Worm (Caenorhabditis elegans) whole organism, dauer: Measurements from ENCODE around the gene C23G10.1.

Source experiments
- unc-62 ChIP-seq: sonication (generic microtip); optimal IDR thresholded peaks from 2 replicates; lab custom pipeline; 2017; ENCODE audit warnings: missing biosample characterization, missing genetic modification reagents, missing genetic modification characterization

The C23G10.1 gene

DNA sequence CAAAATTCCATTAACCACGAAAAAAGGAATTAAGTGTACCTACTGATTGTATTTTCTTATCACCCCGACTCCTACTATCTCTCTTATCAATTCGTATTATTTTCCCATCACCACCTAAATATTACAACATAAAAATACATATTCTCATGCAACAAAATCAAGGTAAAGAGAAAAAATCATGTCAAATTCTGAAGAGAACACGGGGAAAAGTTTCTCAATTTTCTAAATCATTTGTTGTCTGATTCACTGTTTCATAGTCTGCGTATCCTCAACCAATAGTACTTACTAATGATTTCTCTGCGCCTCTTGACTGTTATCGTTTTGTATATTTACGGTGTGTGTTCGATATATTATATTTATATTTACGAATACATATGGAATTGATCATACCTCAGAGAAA lies 22.8 kb downstream of the C23G10.1 start:
- TF ChIP-seq unc-62 (GFP tag; lab: Kevin White, UChicago): no peak

DNA sequence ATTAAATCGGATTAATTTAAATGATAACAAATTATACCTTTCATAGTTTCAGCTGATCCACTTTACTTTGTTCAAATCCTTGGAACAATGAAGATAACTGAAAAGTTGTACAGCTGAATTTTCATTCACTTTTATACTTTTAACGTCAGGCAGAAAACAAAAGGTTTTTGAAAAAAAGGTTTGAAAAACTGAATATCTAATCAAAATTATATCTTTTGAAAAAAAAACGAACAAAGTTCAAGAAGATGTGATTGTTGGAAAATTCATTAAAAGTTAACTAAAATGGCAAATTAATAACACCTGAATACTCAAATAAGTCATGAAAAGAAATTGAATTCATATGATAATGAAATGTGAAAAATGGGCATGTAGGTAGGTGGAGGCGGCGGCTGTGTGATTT lies 27.6 kb downstream of the C23G10.1 start, which contains the start of gene T12A2.21:
Gene T12A2.21 (minus strand): TSS at position 101 of the 400 bp plus-strand sequence.
- TF ChIP-seq unc-62 (GFP tag; lab: Kevin White, UChicago): no peak

DNA sequence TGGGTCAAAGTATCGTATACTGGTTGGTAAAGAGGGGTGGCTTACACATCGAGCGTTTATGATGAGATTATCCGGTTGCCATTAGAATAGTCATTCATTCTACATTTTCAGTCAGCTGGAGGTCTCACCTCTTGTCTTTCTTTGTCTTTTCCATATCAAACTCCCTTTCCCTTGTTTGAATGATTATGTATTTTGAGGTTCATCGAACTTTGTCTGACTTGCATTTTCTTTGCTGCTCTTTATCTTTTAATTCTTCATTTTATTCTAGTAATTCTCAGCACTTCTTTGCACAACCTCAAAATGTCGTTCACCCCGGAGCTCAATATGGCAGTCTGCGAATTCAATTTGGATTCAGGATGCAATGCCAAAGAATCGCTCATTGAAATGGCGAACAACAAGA lies 31.4 kb downstream of the C23G10.1 start, which contains the start of gene T12A2.3:
Gene T12A2.3 (plus strand): TSS at position 301 of the 400 bp plus-strand sequence.
- TF ChIP-seq unc-62 (GFP tag; lab: Kevin White, UChicago): no peak

DNA sequence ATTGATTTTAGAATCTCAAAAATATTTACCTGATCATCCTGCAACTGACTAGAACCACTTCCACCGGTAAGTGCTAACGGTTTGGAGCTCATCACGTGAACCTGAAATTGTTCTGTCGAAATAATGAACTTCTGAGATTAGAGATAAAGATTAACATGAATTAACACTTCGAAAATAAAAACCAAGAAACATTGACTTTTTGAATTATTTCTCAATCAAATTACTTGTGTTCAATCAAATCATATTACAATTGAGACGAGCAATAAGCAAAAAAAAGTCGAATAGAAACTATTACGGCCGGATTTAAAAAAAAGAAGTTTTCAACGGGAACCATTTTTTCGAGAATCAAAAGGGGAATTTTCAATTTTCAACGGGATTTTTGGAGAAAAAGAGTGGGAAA lies 36.6 kb downstream of the C23G10.1 start, which contains the start of gene bcas-2:
Gene bcas-2 (minus strand): TSS at position 101 of the 400 bp plus-strand sequence.
- no peak for TF ChIP-seq unc-62 (GFP tag; lab: Kevin White, UChicago)

DNA sequence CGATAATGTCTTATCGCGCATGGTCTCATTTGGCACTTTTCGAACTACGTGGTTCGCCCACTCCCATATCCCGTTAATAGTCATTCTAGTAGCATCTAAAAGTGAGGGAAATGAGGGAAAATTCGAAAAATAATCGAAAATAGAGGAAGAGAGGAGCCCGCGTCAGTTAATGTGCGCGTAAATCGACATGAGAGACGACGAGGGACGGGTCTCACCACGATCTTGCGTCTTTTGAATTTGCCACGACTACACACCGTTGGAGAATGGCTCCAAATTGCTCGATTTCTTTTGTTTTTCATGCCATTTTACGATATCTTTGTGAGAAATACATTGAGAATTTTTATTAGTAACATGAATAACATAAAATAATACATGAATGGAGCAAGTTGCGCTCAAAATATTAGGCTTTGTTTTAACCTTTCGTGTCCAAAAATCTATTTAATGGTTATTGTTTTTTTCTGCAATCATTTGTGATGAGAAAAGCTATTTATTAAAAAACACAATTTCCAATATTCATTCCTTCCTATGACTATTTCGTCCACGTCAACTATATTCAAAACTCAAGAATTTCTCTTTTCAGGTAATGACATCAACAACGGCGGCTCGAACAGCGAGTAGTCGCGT lies 39.1 kb downstream of the C23G10.1 start, which contains the start of the genes gen-1 and stt-3:
Gene gen-1 (minus strand): TSS at position 95 of the 624 bp plus-strand sequence.
Gene stt-3 (plus strand): TSS at position 574 of the 624 bp plus-strand sequence.
- no peak for TF ChIP-seq unc-62 (GFP tag; lab: Kevin White, UChicago)

DNA sequence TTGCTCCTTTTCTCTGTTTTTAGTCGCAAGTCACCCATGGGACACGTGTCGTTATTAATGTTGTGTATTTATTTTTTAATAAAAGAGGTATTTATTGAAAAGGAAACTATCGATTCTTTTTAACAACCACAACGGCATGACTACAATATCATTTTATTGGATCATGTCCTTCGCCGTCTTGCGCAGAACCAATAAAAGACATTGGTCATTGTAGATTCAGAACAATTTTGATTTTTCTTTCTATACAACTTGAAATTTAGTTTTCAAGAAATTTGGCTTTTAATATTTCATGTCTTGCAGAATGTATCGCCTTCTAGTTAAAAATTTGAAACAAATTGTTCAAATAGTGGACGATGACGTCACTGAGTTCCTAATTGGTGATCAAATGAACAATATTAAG lies 42.4 kb downstream of the C23G10.1 start, which contains the start of gene amdh-1:
Gene amdh-1 (plus strand): TSS at position 301 of the 400 bp plus-strand sequence.
- no peak for TF ChIP-seq unc-62 (GFP tag; lab: Kevin White, UChicago)

DNA sequence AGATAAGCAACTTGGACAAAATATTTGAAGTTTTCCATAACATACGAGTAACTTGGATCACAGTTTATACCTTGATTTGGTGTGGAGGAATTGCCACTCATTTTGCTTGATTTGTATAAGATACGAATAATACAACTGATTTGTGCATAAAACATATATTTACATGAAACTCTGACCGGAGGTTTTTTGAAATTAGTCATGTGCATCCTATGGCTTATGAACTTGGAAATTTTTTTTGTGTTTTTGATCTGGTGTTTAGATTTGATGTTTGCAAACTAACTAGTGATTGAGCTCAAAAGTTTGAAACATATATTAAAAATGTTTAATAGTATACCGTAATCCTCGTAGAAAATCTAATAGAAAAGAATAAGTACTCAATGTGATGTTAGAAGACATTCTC lies 45.7 kb downstream of the C23G10.1 start, which contains the start of gene srg-8:
Gene srg-8 (minus strand): TSS at position 101 of the 400 bp plus-strand sequence.
- TF ChIP-seq unc-62 (GFP tag; lab: Kevin White, UChicago): no peak

DNA sequence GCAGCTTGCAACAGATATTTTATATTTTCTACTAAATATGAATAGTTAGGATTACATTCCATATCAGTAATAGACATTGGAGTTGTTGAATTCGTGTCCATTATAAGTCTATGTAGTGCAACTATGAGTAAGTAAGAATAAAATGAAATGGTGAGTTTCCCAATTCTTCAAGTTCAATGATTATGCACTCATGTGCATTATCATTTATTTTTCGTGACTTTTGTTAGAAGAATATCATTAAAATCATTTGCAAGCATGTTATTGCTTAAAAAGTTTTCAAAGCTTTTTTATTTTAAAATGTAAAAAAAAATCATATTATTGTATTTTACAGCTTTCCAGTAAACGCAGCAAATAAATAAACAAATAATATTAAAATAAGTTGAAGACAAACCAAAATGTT lies 47.6 kb downstream of the C23G10.1 start, which contains the start of gene srg-9:
Gene srg-9 (minus strand): TSS at position 101 of the 400 bp plus-strand sequence.
- TF ChIP-seq unc-62 (GFP tag; lab: Kevin White, UChicago): no peak

DNA sequence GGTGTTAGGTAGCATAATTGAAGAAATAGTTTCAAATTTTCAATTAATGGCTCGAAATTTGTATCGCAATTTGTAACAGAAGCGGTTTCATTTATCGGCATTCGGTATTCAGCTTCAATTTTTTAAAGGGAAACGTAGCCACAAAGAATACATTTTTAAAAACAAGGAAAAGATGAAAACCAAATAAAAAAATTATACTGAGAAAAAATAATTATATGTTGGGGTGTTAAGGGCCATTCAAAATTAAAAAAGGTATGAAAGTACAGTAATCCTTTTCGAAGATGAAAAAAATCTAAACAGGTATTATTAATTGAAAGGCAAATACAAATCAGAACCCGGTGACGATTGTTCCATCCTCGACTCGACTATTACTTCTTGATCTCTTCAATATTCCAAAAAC lies 49.2 kb downstream of the C23G10.1 start, which contains the start of gene srg-1:
Gene srg-1 (minus strand): TSS at position 101 of the 400 bp plus-strand sequence.
- no peak for TF ChIP-seq unc-62 (GFP tag; lab: Kevin White, UChicago)

DNA sequence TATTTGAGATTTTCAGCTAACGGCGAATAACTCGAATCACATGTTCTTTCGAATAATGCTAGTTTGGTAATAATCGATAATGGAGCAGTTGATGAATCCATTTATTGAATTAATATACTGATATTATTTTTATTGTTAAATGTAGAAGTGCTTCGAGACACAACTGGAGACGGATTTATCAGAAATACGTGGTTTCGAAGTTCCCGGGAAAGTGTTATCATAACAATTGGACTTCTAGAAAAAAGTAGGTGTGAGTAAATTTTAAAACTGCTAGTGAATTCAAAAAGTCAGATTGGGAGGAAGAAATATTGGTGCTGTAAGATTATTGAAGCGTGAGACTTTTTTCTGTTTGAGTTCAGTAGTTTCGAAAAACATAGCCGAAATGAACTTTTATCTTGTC lies 51.0 kb downstream of the C23G10.1 start, which contains the start of gene srg-2:
Gene srg-2 (minus strand): TSS at position 101 of the 400 bp plus-strand sequence.
- no peak for TF ChIP-seq unc-62 (GFP tag; lab: Kevin White, UChicago)

DNA sequence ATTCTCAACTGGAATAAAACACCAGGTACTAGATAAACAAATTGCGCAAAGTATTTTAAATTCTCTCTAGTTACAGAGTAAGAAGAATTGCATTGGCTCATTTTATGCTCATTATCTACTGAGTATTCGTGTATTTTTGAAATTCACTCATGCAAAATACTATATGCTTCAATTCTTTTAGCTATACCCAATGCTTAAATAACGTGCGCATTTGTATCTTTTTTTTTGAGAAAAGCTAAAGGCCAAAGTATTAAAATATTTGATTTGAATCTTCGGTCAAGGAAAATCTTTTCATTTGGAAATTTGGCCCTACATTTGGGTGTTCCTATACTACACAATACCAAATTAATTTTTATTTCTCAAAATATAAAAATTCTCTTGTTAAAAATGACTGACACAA lies 52.9 kb downstream of the C23G10.1 start, which contains the start of gene srg-4:
Gene srg-4 (minus strand): TSS at position 101 of the 400 bp plus-strand sequence.
- TF ChIP-seq unc-62 (GFP tag; lab: Kevin White, UChicago): no peak
